Worm (Caenorhabditis elegans): ENCODE measurements around the gene str-1.

DNA sequence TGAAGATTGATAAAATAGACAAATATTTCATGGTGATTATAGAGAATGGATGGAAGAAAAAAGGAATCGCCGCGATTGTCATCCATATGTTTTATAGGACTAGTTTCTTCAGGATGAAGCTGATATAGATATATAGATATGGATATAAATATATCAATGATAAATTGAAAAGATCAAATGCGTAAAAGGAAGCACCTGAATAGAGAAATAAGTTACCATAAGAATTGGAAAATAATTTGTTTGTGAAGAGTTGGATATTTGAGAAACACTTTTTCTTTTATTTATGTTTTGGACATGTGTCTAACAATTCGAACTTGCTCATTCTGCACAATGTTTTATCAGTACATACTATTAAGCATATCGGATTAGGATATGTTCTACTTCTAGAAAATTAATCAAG lies 14.4 kb downstream of the str-1 start, which contains the start of gene C42D4.13:
- TF ChIP-seq pha-4 (tag; optimal IDR thresholded peaks at IDR 0.05) (no peak), F52B5.7 (tag; optimal IDR thresholded peaks at IDR 0.05) (no peak)
